Worm (Caenorhabditis elegans) whole organism, midembryonic: ENCODE data around the gene mfsd-6.

Experiments
- flt-1 ChIP-seq: fragments of 200-800 bp; sonication (Bioruptor generic); IDR thresholded peaks from 2 replicates; pipeline ENCODE4 v1.3.6; 2022; ENCODE audit warnings: missing genetic modification characterization, missing compliant biosample characterization
- ztf-29 ChIP-seq: fragments of 200-800 bp; sonication (Bioruptor generic); IDR thresholded peaks from 2 replicates; pipeline ENCODE4 v1.3.6; 2022; ENCODE audit warnings: missing genetic modification reagents, missing genetic modification characterization, missing compliant biosample characterization

DNA sequence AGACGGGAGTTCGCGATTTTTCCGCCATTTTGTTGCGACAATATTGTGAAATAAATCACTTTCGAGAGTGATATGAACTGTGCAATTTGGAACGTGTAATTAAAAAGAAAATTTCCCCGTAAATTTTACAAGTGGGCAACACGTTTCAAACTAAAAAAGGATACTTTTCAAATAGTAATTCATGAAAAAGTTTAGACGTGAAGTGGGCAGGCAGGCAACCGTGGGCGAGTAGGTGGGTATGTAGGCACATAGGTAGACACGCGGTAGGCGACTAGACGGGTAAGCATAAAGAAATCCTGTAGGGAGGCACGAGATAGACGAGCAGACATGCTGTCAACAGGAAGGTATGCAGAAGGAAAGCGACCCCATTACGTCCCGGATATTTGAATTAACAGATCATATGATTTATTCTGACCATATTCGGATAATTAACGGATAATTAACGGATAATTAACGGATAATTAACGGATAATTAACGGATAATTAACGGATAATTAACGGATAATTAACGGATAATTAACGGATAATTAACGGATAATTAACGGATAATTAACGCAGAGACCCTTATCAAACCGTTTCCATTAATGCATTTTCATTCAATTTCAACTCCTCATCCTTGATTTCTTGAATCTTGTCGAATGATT is 14.2 kb upstream of the mfsd-6 start, which contains the start of gene R13A5.11:
- no peak for TF ChIP-seq ztf-29
- no peak for TF ChIP-seq flt-1
